Fruit fly (Drosophila melanogaster): ENCODE data around the gene Dmtn.

Dmtn gene

dm6 chr3R:6423128-6423527 is 17.4 kb upstream of the Dmtn start:
- no peak for TF ChIP-seq CG17801 (GFP tag; optimal IDR thresholded peaks at IDR 0.05; ENCODE audit: partially characterized antibody)

- TF ChIP-seq CG17801 (GFP tag; optimal IDR thresholded peaks at IDR 0.05; ENCODE audit: partially characterized antibody), result no peak
Measured at dm6 chr3R:6421712-6422141, 16.0 kb upstream of the Dmtn start.

- TF ChIP-seq CG17801 (GFP tag; optimal IDR thresholded peaks at IDR 0.05; ENCODE audit: partially characterized antibody), result no peak
Measured at dm6 chr3R:6421263-6421662, 15.6 kb upstream of the Dmtn start.

- no peak for TF ChIP-seq CG17801 (GFP tag; optimal IDR thresholded peaks at IDR 0.05; ENCODE audit: partially characterized antibody)
Measured at dm6 chr3R:6419942-6420341, 14.2 kb upstream of the Dmtn start.

dm6 chr3R:6419103-6419502 is 13.4 kb upstream of the Dmtn start:
- no peak for TF ChIP-seq CG17801 (GFP tag; optimal IDR thresholded peaks at IDR 0.05; ENCODE audit: partially characterized antibody)

dm6 chr3R:6416242-6416641 is 10.5 kb upstream of the Dmtn start:
- no peak for TF ChIP-seq CG17801 (GFP tag; optimal IDR thresholded peaks at IDR 0.05; ENCODE audit: partially characterized antibody)

- TF ChIP-seq CG17801 (GFP tag; optimal IDR thresholded peaks at IDR 0.05; ENCODE audit: partially characterized antibody), result no peak
Measured at dm6 chr3R:6414439-6415344, 9.0 kb upstream of the Dmtn start.

dm6 chr3R:6413771-6414438 is 8.2 kb upstream of the Dmtn start:
- TF ChIP-seq CG17801 (GFP tag; optimal IDR thresholded peaks at IDR 0.05; ENCODE audit: partially characterized antibody), result no peak

- TF ChIP-seq CG17801 (GFP tag; optimal IDR thresholded peaks at IDR 0.05; ENCODE audit: partially characterized antibody), result no peak
Measured at dm6 chr3R:6411454-6412204, 5.9 kb upstream of the Dmtn start.

dm6 chr3R:6410412-6411225 is 4.9 kb upstream of the Dmtn start:
- peak; percentile 16 for TF ChIP-seq CG17801 (GFP tag; optimal IDR thresholded peaks at IDR 0.05; ENCODE audit: partially characterized antibody)

dm6 chr3R:6409153-6409571 is 3.5 kb upstream of the Dmtn start:
- TF ChIP-seq CG17801 (GFP tag; optimal IDR thresholded peaks at IDR 0.05; ENCODE audit: partially characterized antibody), result no peak

- no peak for TF ChIP-seq CG17801 (GFP tag; optimal IDR thresholded peaks at IDR 0.05; ENCODE audit: partially characterized antibody)
Measured at dm6 chr3R:6408467-6408866, 2.8 kb upstream of the Dmtn start.

dm6 chr3R:6407544-6407943 is 1.8 kb upstream of the Dmtn start:
- no peak for TF ChIP-seq CG17801 (GFP tag; optimal IDR thresholded peaks at IDR 0.05; ENCODE audit: partially characterized antibody)

dm6 chr3R:6406566-6407098 is 937 bp upstream of the Dmtn start, which contains the start of gene gpp:
Gene gpp (plus strand): TSS chr3R:6406855.
- peak; percentile 51 for TF ChIP-seq CG17801 (GFP tag; optimal IDR thresholded peaks at IDR 0.05; ENCODE audit: partially characterized antibody)

Data from ovary, adult (tissue).